In genomic region chr3R:16594056-16594858, dm6 we compare ENCODE assay signal across 4 fruit fly cellular contexts.
TF ChIP-seq lines count a peak whose summit lies in the region.

TSS of gene CG14892 (plus strand) at chr3R:16594414.

- TF ChIP-seq CTCF in whole organism, embryonic (GFP tag; optimal IDR thresholded peaks at IDR 0.05; lab: Kevin White, UChicago): no peak

TF ChIP-seq in whole organism, embryonic, 481 proteins besides CTCF, POLR2A, EP300 and RAD21:
- TF ChIP-seq Pdp1 (GFP tag; optimal IDR thresholded peaks at IDR 0.05; lab: Kevin White, UChicago): peak in 1 of 2 experiments; percentile 82
- TF ChIP-seq Ets65A (GFP tag; lab: Kevin White, UChicago): peak; percentile 58
- 0 out of 3 replicates have a peak, but pooled peaks have one; percentile 28 for TF ChIP-seq sr (GFP tag; IDR thresholded peaks at IDR 0.05; lab: Robert Waterston, UW)
- TF ChIP-seq CG18476 (GFP tag; optimal IDR thresholded peaks at IDR 0.05; lab: Kevin White, UChicago): no peak
- peak; percentile 78 for TF ChIP-seq CG4360 (GFP tag; IDR thresholded peaks at IDR 0.05; lab: Robert Waterston, UW)
- peak; percentile 22; the same call in 1 of the 2 replicates for TF ChIP-seq CG9215 (GFP tag; IDR thresholded peaks at IDR 0.05; lab: Robert Waterston, UW)
- TF ChIP-seq Blimp-1 (GFP tag; optimal IDR thresholded peaks at IDR 0.05; lab: Kevin White, UChicago): peak; percentile 96
- TF ChIP-seq sim (GFP tag; IDR thresholded peaks at IDR 0.05; lab: Robert Waterston, UW): no peak
- peak; percentile 94 for TF ChIP-seq Hr39 (optimal IDR thresholded peaks at IDR 0.05; lab: Kevin White, UChicago)
- TF ChIP-seq Sox100B (GFP tag; optimal IDR thresholded peaks at IDR 0.05; lab: Kevin White, UChicago): no peak
- peak; percentile 23; the same call in 1 of the 2 replicates for TF ChIP-seq crol (GFP tag; IDR thresholded peaks at IDR 0.05; lab: Robert Waterston, UW)
- 0 out of 2 replicates have a peak, but pooled peaks have one; percentile 11 for TF ChIP-seq CG9932 (GFP tag; IDR thresholded peaks at IDR 0.05; lab: Robert Waterston, UW)
- no peak for TF ChIP-seq pan (optimal IDR thresholded peaks at IDR 0.05; lab: Kevin White, UChicago)
- TF ChIP-seq pan (GFP tag; optimal IDR thresholded peaks at IDR 0.05 in 1 of 2, IDR thresholded peaks at IDR 0.05 in 1 of 2): peak in 1 of 2 experiments; percentile 22

TF ChIP-seq in whole organism, prepupa, 60 proteins besides CTCF, POLR2A, EP300 and RAD21:
- TF ChIP-seq fd59A (GFP tag; optimal IDR thresholded peaks at IDR 0.05; lab: Kevin White, UChicago): no peak
- TF ChIP-seq eg (GFP tag; IDR thresholded peaks at IDR 0.05; lab: Robert Waterston, UW): 0 out of 3 replicates have a peak, but pooled peaks have one; percentile 9
- peak; percentile 42 for TF ChIP-seq Eip78C (GFP tag; lab: Kevin White, UChicago)
- TF ChIP-seq CG8119 (GFP tag; IDR thresholded peaks at IDR 0.05; lab: Robert Waterston, UW): peak; percentile 43; the same call in 1 of the 3 replicates

TF ChIP-seq in whole organism, pupa, 21 proteins besides CTCF, POLR2A, EP300 and RAD21:
- TF ChIP-seq Snoo (tag; optimal IDR thresholded peaks at IDR 0.05; lab: Kevin White, UChicago): no peak
- TF ChIP-seq CG4496 (GFP tag; IDR thresholded peaks at IDR 0.05; lab: Robert Waterston, UW): peak; percentile 18; the same call in 1 of the 3 replicates

TF ChIP-seq in whole organism, wandering third instar larva, 38 proteins besides CTCF, POLR2A, EP300 and RAD21:
- TF ChIP-seq CG32264 (GFP tag; optimal IDR thresholded peaks at IDR 0.05; lab: Kevin White, UChicago) (no peak), pan (optimal IDR thresholded peaks at IDR 0.05; lab: Kevin White, UChicago) (peak; percentile 11), psq (GFP tag; optimal IDR thresholded peaks at IDR 0.05; lab: Kevin White, UChicago) (no peak), Vsx2 (GFP tag; optimal IDR thresholded peaks at IDR 0.05; lab: Kevin White, UChicago; ENCODE audit: partially characterized antibody) (no peak)

Comparison
In these comparisons a context has a peak if more than half of its experiments do, and no peak if none do; other contexts are left out.
1. Of the 7 proteins assayed by ChIP-seq in both whole organism, embryonic and whole organism, prepupa: peak only in whole organism, embryonic: Blimp-1 and Hr39; only in whole organism, prepupa: none; in both: none; in neither: 5.